Fruit fly (Drosophila melanogaster): Measurements from ENCODE around the gene emc.

emc gene

DNA sequence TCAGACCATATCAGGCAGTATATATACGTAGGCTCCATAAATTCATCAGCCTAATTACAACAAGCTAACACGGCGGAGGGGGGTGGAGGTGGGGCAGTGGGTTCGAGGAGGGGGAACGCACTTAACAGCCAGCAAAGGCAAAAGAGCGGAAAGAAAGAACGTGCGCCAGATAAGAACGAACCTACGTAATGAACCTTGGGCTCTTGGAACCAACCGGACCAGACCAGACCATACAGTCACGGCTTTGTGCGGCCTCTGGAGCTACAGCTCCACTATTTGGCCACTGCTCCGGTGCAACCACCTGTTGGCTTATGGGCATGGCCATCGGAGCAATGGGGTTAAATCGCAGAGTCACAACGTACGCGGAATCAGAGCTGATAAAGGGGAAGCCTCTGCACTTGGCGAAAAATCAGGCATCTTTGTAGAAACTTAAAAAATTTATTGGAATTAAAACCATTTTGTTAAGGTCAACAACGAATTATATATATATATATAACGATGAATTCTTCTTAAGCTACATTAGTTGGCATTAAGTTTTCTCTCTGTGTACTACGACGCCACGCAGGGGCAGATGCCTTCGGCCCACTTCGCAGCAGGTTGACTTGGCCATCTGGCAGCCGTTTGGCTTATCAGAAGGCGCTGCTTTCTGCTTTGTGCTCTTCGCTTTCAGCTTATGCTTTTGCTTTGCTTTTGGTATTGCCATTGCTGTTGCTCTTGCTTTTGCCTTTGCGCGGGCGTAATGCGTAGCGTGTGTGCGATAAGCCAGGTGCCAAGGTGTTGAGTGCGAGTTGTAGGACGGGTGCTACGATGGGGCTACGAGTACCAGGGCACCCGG lies 31.9 kb downstream of the emc start (continued):
- peak; percentile 96 for TF ChIP-seq H2.0 (GFP tag; IDR thresholded peaks at IDR 0.05)
- TF ChIP-seq CG32532 (GFP tag; IDR thresholded peaks at IDR 0.05) = peak; percentile 98
- TF ChIP-seq Meics (GFP tag; optimal IDR thresholded peaks at IDR 0.05) = peak; percentile 92
- peak; percentile 94 for TF ChIP-seq Hand (GFP tag; optimal IDR thresholded peaks at IDR 0.05)
- peak; percentile 36 for TF ChIP-seq CG31365 (tag; optimal IDR thresholded peaks at IDR 0.05)
- no peak for TF ChIP-seq inv (GFP tag; IDR thresholded peaks at IDR 0.05; ENCODE audit: partially characterized antibody)
- peak; percentile 98 for TF ChIP-seq Rfx (GFP tag; IDR thresholded peaks at IDR 0.05)
- TF ChIP-seq Hr39 (optimal IDR thresholded peaks at IDR 0.05) = no peak
- TF ChIP-seq NK7.1 (GFP tag; optimal IDR thresholded peaks at IDR 0.05) = no peak
- TF ChIP-seq CG8944 (GFP tag; optimal IDR thresholded peaks at IDR 0.05) = peak; percentile 64
- TF ChIP-seq vvl (GFP tag; IDR thresholded peaks at IDR 0.05) = peak; percentile 98
- TF ChIP-seq mam (GFP tag; optimal IDR thresholded peaks at IDR 0.05) = peak; percentile 81
- TF ChIP-seq Side (GFP tag; optimal IDR thresholded peaks at IDR 0.05) = no peak
- peak; percentile 85 for TF ChIP-seq bab2 (GFP tag; optimal IDR thresholded peaks at IDR 0.05)
- peak; percentile 20 for TF ChIP-seq CG11398 (GFP tag; optimal IDR thresholded peaks at IDR 0.05)
- TF ChIP-seq ro (GFP tag; IDR thresholded peaks at IDR 0.05) = peak; percentile 87
- TF ChIP-seq CG15479 (GFP tag; optimal IDR thresholded peaks at IDR 0.05) = no peak
- peak; percentile 94 for TF ChIP-seq ase (GFP tag; IDR thresholded peaks at IDR 0.05)
- TF ChIP-seq insv (GFP tag; optimal IDR thresholded peaks at IDR 0.05) = peak in 1 of 2 experiments; percentile 42
- no peak for TF ChIP-seq CG17186 (GFP tag; optimal IDR thresholded peaks at IDR 0.05)
- peak; percentile 91 for TF ChIP-seq klu (GFP tag; IDR thresholded peaks at IDR 0.05)
- TF ChIP-seq gcm2 (GFP tag; optimal IDR thresholded peaks at IDR 0.05) = peak; percentile 89
- no peak for TF ChIP-seq Neu2 (GFP tag; optimal IDR thresholded peaks at IDR 0.05; ENCODE audit: borderline replicate concordance)
- peak; percentile 86 for TF ChIP-seq CG1529 (GFP tag; optimal IDR thresholded peaks at IDR 0.05)
- TF ChIP-seq hbn (GFP tag; IDR thresholded peaks at IDR 0.05; ENCODE audit: partially characterized antibody) = no peak
- peak; percentile 95 for TF ChIP-seq CG2889 (GFP tag; IDR thresholded peaks at IDR 0.05)
- no peak for TF ChIP-seq abd-A (tag; optimal IDR thresholded peaks at IDR 0.05)
- TF ChIP-seq croc (GFP tag; conservative IDR thresholded peaks at IDR 0.05) = peak; percentile 86
- peak; percentile 89 for TF ChIP-seq ssp (GFP tag; IDR thresholded peaks at IDR 0.05)
- peak; percentile 66 for TF ChIP-seq CG4707 (GFP tag; optimal IDR thresholded peaks at IDR 0.05)
- peak; percentile 22 for TF ChIP-seq CG7987 (GFP tag; optimal IDR thresholded peaks at IDR 0.05)
- peak; percentile 49 for TF ChIP-seq NC2β (GFP tag; optimal IDR thresholded peaks at IDR 0.05)
- TF ChIP-seq bsh (GFP tag; optimal IDR thresholded peaks at IDR 0.05) = peak; percentile 81 to 95
- TF ChIP-seq toy (GFP tag; IDR thresholded peaks at IDR 0.05) = peak; percentile 89
- peak; percentile 96 for TF ChIP-seq Med (GFP tag)
- peak; percentile 59 for TF ChIP-seq pum (GFP tag; optimal IDR thresholded peaks at IDR 0.05)
- no peak for TF ChIP-seq CG3163 (GFP tag; optimal IDR thresholded peaks at IDR 0.05)
- peak in 1 of 2 experiments; percentile 81 for TF ChIP-seq Hr78 (GFP tag; optimal IDR thresholded peaks at IDR 0.05)
- peak; percentile 93 for TF ChIP-seq CG10209 (GFP tag; optimal IDR thresholded peaks at IDR 0.05)
- peak; percentile 51 for TF ChIP-seq CG10565 (GFP tag; optimal IDR thresholded peaks at IDR 0.05)
- peak; percentile 89 for TF ChIP-seq cato (GFP tag; optimal IDR thresholded peaks at IDR 0.05; ENCODE audit: borderline replicate concordance)
- peak; percentile 94 for TF ChIP-seq Xbp1 (GFP tag; optimal IDR thresholded peaks at IDR 0.05)
- TF ChIP-seq ham (GFP tag; IDR thresholded peaks at IDR 0.05) = peak; percentile 90
- no peak for TF ChIP-seq CG4282 (GFP tag; optimal IDR thresholded peaks at IDR 0.05)
- TF ChIP-seq pan (optimal IDR thresholded peaks at IDR 0.05) = no peak
- TF ChIP-seq pan (GFP tag; optimal IDR thresholded peaks at IDR 0.05 in 1 of 2, IDR thresholded peaks at IDR 0.05 in 1 of 2) = peak in 1 of 2 experiments; percentile 98
- TF ChIP-seq H15 (GFP tag; IDR thresholded peaks at IDR 0.05) = peak; percentile 97
- no peak for TF ChIP-seq hb (GFP tag; IDR thresholded peaks at IDR 0.05; ENCODE audit: partially characterized antibody)
- TF ChIP-seq bbx (GFP tag; IDR thresholded peaks at IDR 0.05; ENCODE audit: partially characterized antibody) = no peak
